Worm (Caenorhabditis elegans) whole organism, L4 larva: Measurements from ENCODE around the gene tag-243.
A peak's percentile ranks its signal among the peaks of the same experiment; 100 is the strongest.

Experiments used
- R02D3.7 ChIP-seq: fragments of 150-350 bp; sonication (generic microtip); optimal IDR thresholded peaks from 3 replicates; lab custom pipeline; 2014; ENCODE audit warnings: missing biosample characterization, missing genetic modification characterization
- Y48G9A.11 ChIP-seq: fragments of 200-800 bp; sonication (Bioruptor generic); IDR thresholded peaks from 2 replicates; pipeline ENCODE4 v1.3.6; 2022; ENCODE audit warnings: missing genetic modification reagents, missing genetic modification characterization, missing compliant biosample characterization
- ama-1 ChIP-seq: fragments of 150-350 bp; optimal IDR thresholded peaks from 2 replicates; lab custom pipeline; 2014; ENCODE audit warnings: inconsistent platforms, mixed read lengths
- ces-1 ChIP-seq: fragments of 150-350 bp; sonication (generic microtip); optimal IDR thresholded peaks from 4 replicates; lab custom pipeline; 2014; ENCODE audit warnings: missing biosample characterization, missing genetic modification reagents, missing genetic modification characterization
- ctbp-1 ChIP-seq: fragments of 200-800 bp; sonication (Bioruptor generic); IDR thresholded peaks from 2 replicates; pipeline ENCODE4 v1.3.6; 2022; ENCODE audit warnings: missing genetic modification reagents, missing genetic modification characterization, missing compliant biosample characterization
- fos-1 ChIP-seq: fragments of 150-350 bp; optimal IDR thresholded peaks from 2 replicates; lab custom pipeline; 2014; ENCODE audit warnings: missing biosample characterization, missing genetic modification characterization
- jun-1 ChIP-seq: fragments of 150-350 bp; optimal IDR thresholded peaks from 2 replicates; lab custom pipeline; 2014; ENCODE audit warnings: missing biosample characterization, missing genetic modification reagents, missing genetic modification characterization
- lim-7 ChIP-seq: fragments of 200-800 bp; sonication (Bioruptor generic); IDR thresholded peaks from 2 replicates; pipeline ENCODE4 v1.3.6; 2022; ENCODE audit warnings: missing genetic modification characterization, missing compliant biosample characterization
- lsy-2 ChIP-seq, 2 experiments: fragments of 150-350 bp in 1 of 2; sonication (generic microtip) in 1 of 2; optimal IDR thresholded peaks; 2 replicates each; lab custom pipeline; 2014 to 2017; ENCODE audit warnings: missing biosample characterization in 2 of 2, missing genetic modification characterization in 2 of 2
- php-3 ChIP-seq: fragments of 200-800 bp; sonication (Bioruptor generic); IDR thresholded peaks from 2 replicates; pipeline ENCODE4 v1.3.6; 2022; ENCODE audit warnings: missing genetic modification reagents, missing genetic modification characterization, missing compliant biosample characterization
- skn-1 ChIP-seq: fragments of 150-350 bp; optimal IDR thresholded peaks from 2 replicates; lab custom pipeline; 2014; ENCODE audit warnings: missing biosample characterization, missing genetic modification characterization
- snpc-4 ChIP-seq: fragments of 150-350 bp; optimal IDR thresholded peaks from 2 replicates; lab custom pipeline; 2014; ENCODE audit warnings: missing biosample characterization, missing genetic modification characterization
- tra-1 ChIP-seq: fragments of 200-800 bp; sonication (Bioruptor generic); IDR thresholded peaks from 2 replicates; pipeline ENCODE4 v1.3.6; 2022; ENCODE audit warnings: missing genetic modification reagents, missing genetic modification characterization, missing compliant biosample characterization
- unc-62 ChIP-seq, 3 experiments: fragments of 150-350 bp in 1 of 3; sonication (generic microtip); optimal IDR thresholded peaks in 2 of 3; peaks in 1 of 3; 1 replicate in 1 of 3; 2 replicates in 2 of 3; lab custom pipeline; 2014 to 2017; ENCODE audit warnings: missing biosample characterization in 3 of 3, missing genetic modification characterization in 3 of 3, missing genetic modification reagents in 3 of 3, missing genotype in 1 of 3

ce11 chrIII:4703932-4704454 lies 15.7 kb upstream of the tag-243 start, which contains the start of the genes clp-2 and mrpl-16:
- TF ChIP-seq fos-1 (tag; lab: Kevin White, UChicago) (no peak), tra-1 (no peak), lim-7 (GFP tag; lab: Robert Waterston, UW) (no peak), snpc-4 (tag; lab: Kevin White, UChicago) (no peak), ama-1 (lab: Kevin White, UChicago) (no peak), lsy-2 (tag; optimal IDR thresholded peaks at IDR 0.05; lab: Kevin White, UChicago) (peak in 1 of 2 experiments; percentile 55), skn-1 (tag; lab: Kevin White, UChicago) (no peak), php-3 (GFP tag; lab: Robert Waterston, UW) (no peak), Y48G9A.11 (GFP tag; lab: Robert Waterston, UW) (no peak), unc-62 (GFP tag; optimal IDR thresholded peaks at IDR 0.05 in 1 of 2; lab: Kevin White, UChicago) (no peak), unc-62 (tag; optimal IDR thresholded peaks at IDR 0.05; lab: Kevin White, UChicago) (no peak), R02D3.7 (tag; lab: Kevin White, UChicago) (no peak), ces-1 (GFP tag; lab: Kevin White, UChicago) (no peak), ctbp-1 (GFP tag; lab: Robert Waterston, UW) (no peak), jun-1 (tag; lab: Kevin White, UChicago) (no peak)
